Worm (Caenorhabditis elegans) whole organism, young adult: ENCODE results near the gene Y38F2AR.10.

Source experiments
- Y79H2A.3 ChIP-seq: fragments of 200-800 bp; sonication (Bioruptor generic); conservative IDR thresholded peaks from 2 replicates; pipeline ENCODE4 v1.3.6; 2022; ENCODE audit warnings: missing genetic modification reagents, missing genetic modification characterization, missing compliant biosample characterization
- athp-1 ChIP-seq: sonication (generic microtip); optimal IDR thresholded peaks from 2 replicates; lab custom pipeline; 2017; ENCODE audit warnings: mild to moderate bottlenecking, missing genetic modification characterization, missing compliant biosample characterization
- gei-17 ChIP-seq: fragments of 200-800 bp; sonication (Bioruptor generic); optimal IDR thresholded peaks from 2 replicates; lab custom pipeline; 2018; ENCODE audit warnings: mild to moderate bottlenecking, missing genetic modification characterization, missing compliant biosample characterization
- hrde-1 ChIP-seq: sonication (generic microtip); optimal IDR thresholded peaks from 2 replicates; lab custom pipeline; 2016; ENCODE audit warnings: missing genetic modification characterization, mild to moderate bottlenecking, missing compliant biosample characterization, moderate library complexity, missing genotype, missing genetic modification reagents, borderline replicate concordance
- lin-35 ChIP-seq, 3 experiments: fragments of 150-350 bp in 2 of 3; sonication (generic microtip) in 1 of 3; optimal IDR thresholded peaks; 2 replicates each; lab custom pipeline; 2014 to 2018; ENCODE audit warnings: missing biosample characterization in 3 of 3, missing genetic modification characterization in 3 of 3, missing genetic modification reagents in 3 of 3
- mel-28 ChIP-seq: sonication (generic microtip); optimal IDR thresholded peaks from 2 replicates; lab custom pipeline; 2016; ENCODE audit warnings: borderline replicate concordance, mild to moderate bottlenecking, missing genetic modification characterization, missing compliant biosample characterization
- mes-4 ChIP-seq: sonication (generic microtip); optimal IDR thresholded peaks from 2 replicates; lab custom pipeline; 2016; ENCODE audit warnings: missing genotype, missing genetic modification characterization, missing compliant biosample characterization
- sea-2 ChIP-seq: fragments of 200-800 bp; sonication (Bioruptor generic); IDR thresholded peaks from 2 replicates; pipeline ENCODE4 v1.3.6; 2022; ENCODE audit warnings: missing genetic modification characterization, missing compliant biosample characterization
- snpc-1.1 ChIP-seq: sonication (generic microtip); optimal IDR thresholded peaks from 2 replicates; lab custom pipeline; 2017; ENCODE audit warnings: missing genetic modification characterization, mild to moderate bottlenecking, missing compliant biosample characterization, antibody characterized with exemption, moderate library complexity, missing genotype, missing genetic modification reagents; ENCODE audit not compliant: insufficient read depth

- no peak for TF ChIP-seq mel-28
- no peak for TF ChIP-seq Y79H2A.3 (GFP tag; lab: Robert Waterston, UW)
- TF ChIP-seq sea-2: no peak
- TF ChIP-seq athp-1 (tag; lab: Kevin White, UChicago): no peak
- TF ChIP-seq lin-35 (GFP tag; optimal IDR thresholded peaks at IDR 0.05; lab: Kevin White, UChicago): no peak
- no peak for TF ChIP-seq hrde-1
- TF ChIP-seq mes-4: no peak
- TF ChIP-seq gei-17 (GFP tag; lab: Kevin White, UChicago): no peak
- TF ChIP-seq snpc-1.1: no peak
Observed at ce11 chrIV:2400651-2401050, 1.3 kb upstream of the Y38F2AR.10 start.
